Worm (Caenorhabditis elegans): ENCODE results near the gene alh-8.

DNA sequence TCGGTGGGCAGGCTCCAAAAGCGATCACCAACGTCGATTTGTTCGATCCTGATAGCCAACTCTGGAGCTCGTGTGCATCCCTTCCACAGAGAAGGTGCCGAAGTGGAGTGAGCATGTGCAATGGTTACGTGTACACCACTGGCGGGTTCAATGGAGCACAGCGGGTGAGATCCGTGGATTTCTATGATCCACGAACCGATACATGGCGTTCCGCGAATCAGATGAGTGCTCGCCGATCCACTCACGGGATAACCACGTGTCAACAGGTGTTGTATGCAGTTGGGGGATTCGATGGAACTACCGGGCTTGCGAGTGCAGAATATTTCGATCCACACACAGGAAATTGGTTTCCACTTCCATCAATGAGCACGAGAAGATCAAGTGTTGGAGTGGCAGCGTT, 38.0 kb upstream of the alh-8 start:
- TF ChIP-seq unc-62 (GFP tag; optimal IDR thresholded peaks at IDR 0.05) (no peak), unc-98 (GFP tag; IDR thresholded peaks at IDR 0.05) (no peak), skn-1 (tag; optimal IDR thresholded peaks at IDR 0.05) (no peak), lin-39 (tag; optimal IDR thresholded peaks at IDR 0.05) (no peak), C16A3.4 (tag; optimal IDR thresholded peaks at IDR 0.05) (no peak)
